Fruit fly (Drosophila melanogaster) whole organism, embryonic: ENCODE results near the gene Txl.

Experiments used
- CG12769 ChIP-seq: fragments of 200-800 bp; sonication (Bioruptor generic); optimal IDR thresholded peaks from 2 replicates; lab custom pipeline; 2019; ENCODE audit warnings: missing biosample characterization, mild to moderate bottlenecking, missing genetic modification characterization, moderate library complexity
- CG13424 ChIP-seq: fragments of 200-800 bp; sonication (Bioruptor generic); optimal IDR thresholded peaks from 2 replicates; lab custom pipeline; 2019; ENCODE audit warnings: missing biosample characterization, mild to moderate bottlenecking, missing genetic modification characterization, moderate library complexity
- CG17385 ChIP-seq: fragments of 200-800 bp; sonication (Bioruptor generic); optimal IDR thresholded peaks from 3 replicates; lab custom pipeline; 2018; ENCODE audit warnings: missing biosample characterization, mild to moderate bottlenecking, missing genetic modification characterization
- CG17612 ChIP-seq: fragments of 200-800 bp; sonication (Bioruptor generic); IDR thresholded peaks from 2 replicates; pipeline ENCODE4 v1.3.6; 2022; ENCODE audit warnings: missing biosample characterization, missing genetic modification characterization
- CG31224 ChIP-seq: fragments of 200-800 bp; sonication (Bioruptor generic); IDR thresholded peaks from 2 replicates; pipeline ENCODE4 v1.3.6; 2022; ENCODE audit warnings: missing biosample characterization, missing genetic modification characterization
- CG7839 ChIP-seq: fragments of 200-800 bp; sonication (Bioruptor generic); optimal IDR thresholded peaks from 3 replicates; lab custom pipeline; 2018; ENCODE audit warnings: missing biosample characterization, mild to moderate bottlenecking, missing genetic modification characterization, moderate library complexity
- Chrac-16 ChIP-seq: fragments of 200-800 bp; sonication (Bioruptor generic); optimal IDR thresholded peaks from 3 replicates; lab custom pipeline; 2016; ENCODE audit warnings: missing biosample characterization, missing genetic modification characterization
- exex ChIP-seq: fragments of 200-800 bp; sonication (Bioruptor generic); optimal IDR thresholded peaks from 4 replicates; lab custom pipeline; 2018; ENCODE audit warnings: missing biosample characterization, mild to moderate bottlenecking, missing genetic modification characterization, moderate library complexity

dm6 chr3L:5731639-5732038 lies 34.0 kb upstream of the Txl start:
- no peak for TF ChIP-seq Chrac-16 (GFP tag; lab: Kevin White, UChicago)
- no peak for TF ChIP-seq CG13424
- TF ChIP-seq CG17612 (GFP tag; lab: Robert Waterston, UW) = no peak
- TF ChIP-seq CG12769 (tag; lab: Kevin White, UChicago) = no peak
- no peak for TF ChIP-seq CG17385 (GFP tag; lab: Kevin White, UChicago)
- no peak for TF ChIP-seq CG31224 (GFP tag; lab: Robert Waterston, UW)
- no peak for TF ChIP-seq exex (tag; lab: Kevin White, UChicago)
- TF ChIP-seq CG7839 (tag; lab: Kevin White, UChicago) = no peak
